Fruit fly (Drosophila melanogaster) whole organism, embryonic: Measurements from ENCODE around the gene wa-cup.

Experiments used
- ATbp ChIP-seq: fragments of 200-800 bp; sonication (Bioruptor generic); optimal IDR thresholded peaks from 2 replicates; lab custom pipeline; 2017; ENCODE audit warnings: missing biosample characterization, mild to moderate bottlenecking, missing genetic modification characterization, missing genetic modification reagents
- Atf3 ChIP-seq: fragments of 200-800 bp; sonication (Bioruptor generic); optimal IDR thresholded peaks from 3 replicates; lab custom pipeline; 2016; ENCODE audit warnings: missing biosample characterization, missing genetic modification characterization
- CG10267 ChIP-seq: fragments of 200-800 bp; sonication (Bioruptor generic); optimal IDR thresholded peaks from 2 replicates; lab custom pipeline; 2018; ENCODE audit warnings: missing biosample characterization, mild to moderate bottlenecking, missing genetic modification characterization, moderate library complexity
- CG10321 ChIP-seq: fragments of 200-800 bp; sonication (Bioruptor generic); IDR thresholded peaks from 2 replicates; pipeline ENCODE4 v1.3.6; 2022; ENCODE audit warnings: missing biosample characterization, missing genetic modification characterization
- CG10565 ChIP-seq: fragments of 200-800 bp; sonication (Bioruptor generic); optimal IDR thresholded peaks from 3 replicates; lab custom pipeline; 2016; ENCODE audit warnings: missing biosample characterization, mild to moderate bottlenecking, missing genetic modification characterization
- CG10979 ChIP-seq: fragments of 200-800 bp; sonication (Bioruptor generic); optimal IDR thresholded peaks from 2 replicates; lab custom pipeline; 2018; ENCODE audit warnings: missing biosample characterization, mild to moderate bottlenecking, missing genetic modification characterization, moderate library complexity
- CG13287 ChIP-seq: fragments of 200-800 bp; sonication (Bioruptor generic); IDR thresholded peaks from 2 replicates; pipeline ENCODE4 v1.3.6; 2022; ENCODE audit warnings: missing biosample characterization, missing genetic modification characterization; ENCODE audit not compliant: partially characterized antibody
- CG17186 ChIP-seq: fragments of 200-800 bp; sonication (Bioruptor generic); optimal IDR thresholded peaks from 3 replicates; lab custom pipeline; 2017; ENCODE audit warnings: missing biosample characterization, missing genetic modification reagents, missing genetic modification characterization
- CG17612 ChIP-seq: fragments of 200-800 bp; sonication (Bioruptor generic); IDR thresholded peaks from 2 replicates; pipeline ENCODE4 v1.3.6; 2022; ENCODE audit warnings: missing biosample characterization, missing genetic modification characterization
- CG17802 ChIP-seq: fragments of 200-800 bp; sonication (Bioruptor generic); optimal IDR thresholded peaks from 2 replicates; lab custom pipeline; 2018; ENCODE audit warnings: missing biosample characterization, mild to moderate bottlenecking, missing genetic modification characterization, moderate library complexity
- CG2129 ChIP-seq: fragments of 200-800 bp; sonication (Bioruptor generic); IDR thresholded peaks from 2 replicates; pipeline ENCODE4 v1.3.6; 2022; ENCODE audit warnings: missing biosample characterization, missing genetic modification characterization; ENCODE audit not compliant: partially characterized antibody
- CG31388 ChIP-seq: fragments of 200-800 bp; sonication (Bioruptor generic); optimal IDR thresholded peaks from 2 replicates; lab custom pipeline; 2016; ENCODE audit warnings: missing biosample characterization, missing genetic modification characterization
- CG32772 ChIP-seq: fragments of 200-800 bp; sonication (Bioruptor generic); IDR thresholded peaks from 2 replicates; pipeline ENCODE4 v1.3.6; 2022; ENCODE audit warnings: missing biosample characterization, missing genetic modification characterization
- CG33213 ChIP-seq: fragments of 200-800 bp; sonication (Bioruptor generic); optimal IDR thresholded peaks from 3 replicates; lab custom pipeline; 2016; ENCODE audit warnings: missing biosample characterization, missing genetic modification characterization
- CG3407 ChIP-seq: fragments of 200-800 bp; sonication (Bioruptor generic); optimal IDR thresholded peaks from 2 replicates; lab custom pipeline; 2018; ENCODE audit warnings: missing biosample characterization, mild to moderate bottlenecking, missing genetic modification characterization
- CG34376 ChIP-seq: fragments of 200-800 bp; sonication (Bioruptor generic); optimal IDR thresholded peaks from 2 replicates; lab custom pipeline; 2018; ENCODE audit warnings: missing biosample characterization, mild to moderate bottlenecking, missing genetic modification characterization
- CG42726 ChIP-seq: fragments of 200-800 bp; sonication (Bioruptor generic); IDR thresholded peaks from 2 replicates; pipeline ENCODE4 v1.3.6; 2022; ENCODE audit warnings: missing biosample characterization, missing genetic modification characterization; ENCODE audit not compliant: partially characterized antibody
- CG6791 ChIP-seq: fragments of 200-800 bp; sonication (Bioruptor generic); IDR thresholded peaks from 3 replicates; pipeline ENCODE4 v1.3.6; 2022; ENCODE audit warnings: missing biosample characterization, missing genetic modification characterization; ENCODE audit not compliant: partially characterized antibody
- CG8089 ChIP-seq: fragments of 200-800 bp; sonication (Bioruptor generic); optimal IDR thresholded peaks from 3 replicates; lab custom pipeline; 2016; ENCODE audit warnings: missing biosample characterization, missing genetic modification characterization
- CG8924 ChIP-seq: fragments of 200-800 bp; optimal IDR thresholded peaks from 3 replicates; lab custom pipeline; 2019; ENCODE audit warnings: missing biosample characterization, mild to moderate bottlenecking, missing genetic modification characterization, moderate library complexity
- CG9437 ChIP-seq: fragments of 200-800 bp; sonication (Bioruptor generic); optimal IDR thresholded peaks from 2 replicates; lab custom pipeline; 2018; ENCODE audit warnings: missing biosample characterization, mild to moderate bottlenecking, missing genetic modification characterization
- CG9817 ChIP-seq: fragments of 200-800 bp; sonication (Bioruptor generic); optimal IDR thresholded peaks from 2 replicates; lab custom pipeline; 2018; ENCODE audit warnings: missing biosample characterization, mild to moderate bottlenecking, missing genetic modification characterization, moderate library complexity
- CG9932 ChIP-seq: fragments of 200-800 bp; sonication (Bioruptor generic); IDR thresholded peaks from 2 replicates; pipeline ENCODE4 v1.3.6; 2022; ENCODE audit warnings: missing biosample characterization, missing genetic modification characterization
- Gsc ChIP-seq: fragments of 200-800 bp; sonication (Bioruptor generic); IDR thresholded peaks from 2 replicates; pipeline ENCODE4 v1.3.6; 2022; ENCODE audit warnings: missing biosample characterization, missing genetic modification characterization
- HLH3B ChIP-seq: fragments of 200-800 bp; sonication (Bioruptor generic); IDR thresholded peaks from 2 replicates; pipeline ENCODE4 v1.3.6; 2022; ENCODE audit warnings: missing biosample characterization, missing genetic modification characterization
- HLH4C ChIP-seq: fragments of 200-800 bp; sonication (Bioruptor generic); IDR thresholded peaks from 3 replicates; pipeline ENCODE4 v1.3.6; 2022; ENCODE audit warnings: missing biosample characterization, missing genetic modification characterization; ENCODE audit not compliant: partially characterized antibody
- HLH54F ChIP-seq: fragments of 200-800 bp; sonication (Bioruptor generic); optimal IDR thresholded peaks from 3 replicates; lab custom pipeline; 2016; ENCODE audit warnings: missing biosample characterization, missing genetic modification characterization
- Hr39 ChIP-seq: fragments of >200 bp; optimal IDR thresholded peaks from 2 replicates; lab custom pipeline; 2017
- MESR4 ChIP-seq: fragments of 200-800 bp; sonication (Bioruptor generic); optimal IDR thresholded peaks from 2 replicates; lab custom pipeline; 2018; ENCODE audit warnings: missing biosample characterization, mild to moderate bottlenecking, missing genetic modification characterization, moderate library complexity
- Mad ChIP-seq: fragments of 200-800 bp; sonication (Bioruptor generic); optimal IDR thresholded peaks from 2 replicates; lab custom pipeline; 2016; ENCODE audit warnings: missing biosample characterization, missing genetic modification characterization
- NfI ChIP-seq: fragments of 200-800 bp; sonication (Bioruptor generic); optimal IDR thresholded peaks from 3 replicates; lab custom pipeline; 2018; ENCODE audit warnings: missing biosample characterization, mild to moderate bottlenecking, missing genetic modification characterization, moderate library complexity
- Opbp ChIP-seq: fragments of 200-800 bp; sonication (Bioruptor generic); IDR thresholded peaks from 3 replicates; pipeline ENCODE4 v1.3.6; 2022; ENCODE audit warnings: missing biosample characterization, missing genetic modification characterization; ENCODE audit not compliant: partially characterized antibody
- Usf ChIP-seq: fragments of 200-800 bp; sonication (Bioruptor generic); optimal IDR thresholded peaks from 2 replicates; lab custom pipeline; 2017; ENCODE audit warnings: missing genotype, missing biosample characterization, missing genetic modification characterization
- ac ChIP-seq: fragments of 200-800 bp; sonication (Bioruptor generic); optimal IDR thresholded peaks from 3 replicates; lab custom pipeline; 2017; ENCODE audit warnings: missing biosample characterization, mild to moderate bottlenecking, missing genetic modification characterization
- bigmax ChIP-seq: fragments of 200-800 bp; sonication (Bioruptor generic); optimal IDR thresholded peaks from 2 replicates; lab custom pipeline; 2018; ENCODE audit warnings: missing biosample characterization, mild to moderate bottlenecking, missing genetic modification characterization
- cad ChIP-seq: fragments of >200 bp; optimal IDR thresholded peaks from 2 replicates; lab custom pipeline; 2017; ENCODE audit warnings: missing biosample characterization, missing genetic modification characterization
- cas ChIP-seq: fragments of 200-800 bp; sonication (Bioruptor generic); IDR thresholded peaks from 2 replicates; pipeline ENCODE4 v1.3.6; 2022; ENCODE audit warnings: missing biosample characterization, missing genetic modification characterization
- crc ChIP-seq: fragments of 200-800 bp; sonication (Bioruptor generic); optimal IDR thresholded peaks from 2 replicates; lab custom pipeline; 2016; ENCODE audit warnings: missing biosample characterization, missing genetic modification characterization
- danr ChIP-seq: fragments of 200-800 bp; sonication (Bioruptor generic); IDR thresholded peaks from 2 replicates; pipeline ENCODE4 v1.3.6; 2022; ENCODE audit warnings: missing biosample characterization, missing genetic modification characterization
- eve ChIP-seq, 2 experiments: fragments of >200 bp; optimal IDR thresholded peaks; 2 replicates each; lab custom pipeline; 2017; ENCODE audit warnings: missing biosample characterization in 2 of 2, missing genetic modification characterization in 2 of 2
- lilli ChIP-seq: fragments of 200-800 bp; sonication (Bioruptor generic); optimal IDR thresholded peaks from 3 replicates; lab custom pipeline; 2016; ENCODE audit warnings: missing biosample characterization, missing genetic modification characterization
- otp ChIP-seq: fragments of 200-800 bp; sonication (Bioruptor generic); IDR thresholded peaks from 3 replicates; pipeline ENCODE4, ENCODE4 v1.3.6; 2022; ENCODE audit warnings: missing biosample characterization, missing genetic modification characterization
- repo ChIP-seq: fragments of 200-800 bp; sonication (Bioruptor generic); optimal IDR thresholded peaks from 2 replicates; lab custom pipeline; 2016; ENCODE audit warnings: missing biosample characterization, missing genetic modification characterization
- rib ChIP-seq: fragments of 200-800 bp; sonication (Bioruptor generic); IDR thresholded peaks from 2 replicates; pipeline ENCODE4 v1.3.6; 2022; ENCODE audit warnings: missing biosample characterization, missing genetic modification characterization
- sens ChIP-seq: fragments of 200-800 bp; sonication (Bioruptor generic); peaks from one replicate; lab custom pipeline; 2016; ENCODE audit warnings: missing biosample characterization, missing genetic modification characterization
- sim ChIP-seq: fragments of 200-800 bp; sonication (Bioruptor generic); IDR thresholded peaks from 2 replicates; pipeline ENCODE4 v1.3.6; 2022; ENCODE audit warnings: missing biosample characterization, missing genetic modification characterization
- slp2 ChIP-seq: fragments of 200-800 bp; sonication (Bioruptor generic); optimal IDR thresholded peaks from 2 replicates; lab custom pipeline; 2016; ENCODE audit warnings: missing biosample characterization, missing genetic modification characterization
- sna ChIP-seq: fragments of 200-800 bp; sonication (Bioruptor generic); IDR thresholded peaks from 2 replicates; pipeline ENCODE4 v1.3.6; 2022; ENCODE audit warnings: missing biosample characterization, missing genetic modification characterization; ENCODE audit not compliant: partially characterized antibody
- stc ChIP-seq: fragments of 200-800 bp; sonication (Bioruptor generic); IDR thresholded peaks from 2 replicates; pipeline ENCODE4 v1.3.6; 2022; ENCODE audit warnings: missing biosample characterization, missing genetic modification characterization
- tna ChIP-seq: fragments of 200-800 bp; sonication (Bioruptor generic); IDR thresholded peaks from 2 replicates; pipeline ENCODE4 v1.3.6; 2022; ENCODE audit warnings: missing biosample characterization, missing genetic modification characterization; ENCODE audit not compliant: partially characterized antibody
- twi ChIP-seq: fragments of 200-800 bp; optimal IDR thresholded peaks from 2 replicates; lab custom pipeline; 2019; ENCODE audit warnings: missing biosample characterization, mild to moderate bottlenecking, missing genetic modification characterization, moderate library complexity
- tx ChIP-seq: fragments of 200-800 bp; sonication (Bioruptor generic); optimal IDR thresholded peaks from 2 replicates; lab custom pipeline; 2016; ENCODE audit warnings: missing biosample characterization, missing genetic modification characterization

Gene wa-cup

dm6 chr3R:7471894-7472293, 51.3 kb downstream of the wa-cup start (continued):
- TF ChIP-seq sim (GFP tag; lab: Robert Waterston, UW) (no peak), CG17802 (tag; lab: Kevin White, UChicago) (no peak), CG8924 (no peak), CG9932 (no peak), CG8089 (GFP tag; lab: Kevin White, UChicago) (no peak), CG9817 (tag; lab: Kevin White, UChicago) (no peak), HLH3B (GFP tag; lab: Robert Waterston, UW) (no peak), Hr39 (lab: Kevin White, UChicago) (no peak), Gsc (GFP tag; lab: Robert Waterston, UW) (no peak), Mad (GFP tag; lab: Kevin White, UChicago) (no peak), tx (GFP tag; lab: Kevin White, UChicago) (no peak), CG10565 (no peak), sens (GFP tag; lab: Kevin White, UChicago) (peak; percentile 41), ac (GFP tag; lab: Kevin White, UChicago) (no peak), CG3407 (GFP tag; lab: Kevin White, UChicago) (no peak), tna (GFP tag; lab: Robert Waterston, UW) (peak; percentile 63), Opbp (GFP tag; lab: Robert Waterston, UW) (peak; percentile 76; the same call in 2 of the 3 replicates), NfI (no peak), danr (no peak), ATbp (GFP tag; lab: Kevin White, UChicago) (no peak), Usf (no peak), crc (GFP tag; lab: Kevin White, UChicago) (no peak), lilli (GFP tag; lab: Kevin White, UChicago) (no peak), twi (tag; lab: Kevin White, UChicago) (no peak), CG31388 (GFP tag; lab: Kevin White, UChicago) (no peak), repo (GFP tag; lab: Kevin White, UChicago) (no peak), CG2129 (GFP tag; lab: Robert Waterston, UW) (no peak), stc (no peak), CG13287 (GFP tag; lab: Robert Waterston, UW) (peak; percentile 34; the same call in 1 of the 2 replicates), HLH4C (peak; percentile 63; the same call in 2 of the 3 replicates), Atf3 (GFP tag; lab: Kevin White, UChicago) (no peak), cad (no peak), CG33213 (no peak), MESR4 (GFP tag; lab: Kevin White, UChicago) (no peak), CG17612 (GFP tag; lab: Robert Waterston, UW) (no peak), slp2 (GFP tag; lab: Kevin White, UChicago) (no peak), CG17186 (no peak), CG10267 (no peak), sna (GFP tag; lab: Robert Waterston, UW) (0 out of 2 replicates have a peak, but pooled peaks have one; percentile 9), bigmax (GFP tag; lab: Kevin White, UChicago) (no peak), CG32772 (GFP tag; lab: Robert Waterston, UW) (no peak), HLH54F (GFP tag; lab: Kevin White, UChicago) (no peak), eve (GFP tag; optimal IDR thresholded peaks at IDR 0.05; lab: Kevin White, UChicago) (peak in 1 of 2 experiments; percentile 13), CG42726 (GFP tag; lab: Robert Waterston, UW) (peak; percentile 61; the same call in 1 of the 2 replicates), rib (no peak), cas (GFP tag; lab: Robert Waterston, UW) (no peak), CG10321 (GFP tag; lab: Robert Waterston, UW) (no peak), CG6791 (GFP tag; lab: Robert Waterston, UW) (peak; percentile 87), otp (no peak), CG34376 (GFP tag; lab: Kevin White, UChicago) (no peak), CG9437 (GFP tag; lab: Kevin White, UChicago) (no peak), CG10979 (tag; lab: Kevin White, UChicago) (no peak)
